Worm (Caenorhabditis elegans) whole organism, L4 larva: ENCODE data around the gene jun-1.
A peak's percentile ranks its signal among the peaks of the same experiment; 100 is the strongest.

Experiments
- F10B5.3 ChIP-seq: sonication (generic microtip); optimal IDR thresholded peaks from 2 replicates; lab custom pipeline; 2016; ENCODE audit warnings: mild to moderate bottlenecking, missing genetic modification characterization, missing compliant biosample characterization
- F44E2.7 ChIP-seq: fragments of 200-800 bp; sonication (Bioruptor generic); IDR thresholded peaks from 2 replicates; pipeline ENCODE4 v2.1.2; 2022; ENCODE audit warnings: missing genetic modification characterization, missing compliant biosample characterization
- R02D3.7 ChIP-seq: fragments of 150-350 bp; sonication (generic microtip); optimal IDR thresholded peaks from 3 replicates; lab custom pipeline; 2014; ENCODE audit warnings: missing biosample characterization, missing genetic modification characterization
- Y48G9A.11 ChIP-seq: fragments of 200-800 bp; sonication (Bioruptor generic); IDR thresholded peaks from 2 replicates; pipeline ENCODE4 v1.3.6; 2022; ENCODE audit warnings: missing genetic modification reagents, missing genetic modification characterization, missing compliant biosample characterization
- Y5F2A.4 ChIP-seq: fragments of 200-800 bp; sonication (Bioruptor generic); optimal IDR thresholded peaks from 2 replicates; lab custom pipeline; 2018; ENCODE audit warnings: mild to moderate bottlenecking, missing genetic modification characterization, missing compliant biosample characterization
- aha-1 ChIP-seq: fragments of 150-350 bp; peaks from one replicate; lab custom pipeline; 2014; ENCODE audit warnings: missing biosample characterization, missing genetic modification characterization
- cey-2 ChIP-seq: sonication (generic microtip); optimal IDR thresholded peaks from 3 replicates; lab custom pipeline; 2017; ENCODE audit warnings: missing genetic modification characterization, mild to moderate bottlenecking, missing compliant biosample characterization, antibody characterized with exemption, borderline replicate concordance; ENCODE audit not compliant: insufficient read depth
- daf-12 ChIP-seq: fragments of 150-350 bp; optimal IDR thresholded peaks from 2 replicates; lab custom pipeline; 2014; ENCODE audit warnings: missing biosample characterization, missing genetic modification reagents, missing genetic modification characterization
- daf-16 ChIP-seq, 3 experiments: sonication (generic microtip); optimal IDR thresholded peaks; 2 replicates each; lab custom pipeline; 2016 to 2017; ENCODE audit warnings: missing genetic modification characterization in 3 of 3, missing genetic modification reagents in 3 of 3, mild to moderate bottlenecking in 2 of 3, missing compliant biosample characterization in 2 of 3, missing biosample characterization in 1 of 3, moderate library complexity in 1 of 3
- dmd-6 ChIP-seq: fragments of 200-800 bp; sonication (Bioruptor generic); IDR thresholded peaks from 2 replicates; pipeline ENCODE4 v1.3.6; 2022; ENCODE audit warnings: missing genetic modification reagents, missing genetic modification characterization, missing compliant biosample characterization
- duxl-1 ChIP-seq: sonication (generic microtip); optimal IDR thresholded peaks from 2 replicates; lab custom pipeline; 2016; ENCODE audit warnings: mild to moderate bottlenecking, missing genetic modification characterization, moderate library complexity, missing compliant biosample characterization; ENCODE audit not compliant: poor library complexity
- dve-1 ChIP-seq: sonication (generic microtip); optimal IDR thresholded peaks from 2 replicates; lab custom pipeline; 2017; ENCODE audit warnings: antibody characterized with exemption, mild to moderate bottlenecking, missing genetic modification characterization, missing compliant biosample characterization; ENCODE audit not compliant: insufficient read depth
- egl-27 ChIP-seq: sonication (generic microtip); optimal IDR thresholded peaks from 3 replicates; lab custom pipeline; 2017; ENCODE audit warnings: missing biosample characterization, missing genetic modification reagents, missing genetic modification characterization
- hlh-11 ChIP-seq: fragments of 200-800 bp; sonication (Bioruptor generic); optimal IDR thresholded peaks from 2 replicates; lab custom pipeline; 2018; ENCODE audit warnings: mild to moderate bottlenecking, missing genetic modification characterization, missing compliant biosample characterization
- hlh-30 ChIP-seq: sonication (generic microtip); optimal IDR thresholded peaks from 2 replicates; lab custom pipeline; 2017; ENCODE audit warnings: antibody characterized with exemption, mild to moderate bottlenecking, missing genetic modification characterization, missing compliant biosample characterization; ENCODE audit not compliant: insufficient read depth
- lim-7 ChIP-seq: fragments of 200-800 bp; sonication (Bioruptor generic); IDR thresholded peaks from 2 replicates; pipeline ENCODE4 v1.3.6; 2022; ENCODE audit warnings: missing genetic modification characterization, missing compliant biosample characterization
- lin-39 ChIP-seq: fragments of 150-350 bp; optimal IDR thresholded peaks from 2 replicates; lab custom pipeline; 2014; ENCODE audit warnings: missing biosample characterization, missing genetic modification reagents, missing genetic modification characterization
- lir-3 ChIP-seq: sonication (generic microtip); optimal IDR thresholded peaks from 2 replicates; lab custom pipeline; 2016; ENCODE audit warnings: mild to moderate bottlenecking, missing genetic modification characterization, missing compliant biosample characterization
- mdl-1 ChIP-seq, 2 experiments: fragments of 150-350 bp in 1 of 2; sonication (generic microtip) in 1 of 2; optimal IDR thresholded peaks; 2 replicates each; lab custom pipeline; 2014 to 2017; ENCODE audit warnings: missing biosample characterization in 2 of 2, missing genetic modification characterization in 2 of 2
- mxl-3 ChIP-seq: fragments of 200-800 bp; sonication (Bioruptor generic); optimal IDR thresholded peaks from 2 replicates; lab custom pipeline; 2018; ENCODE audit warnings: mild to moderate bottlenecking, missing genetic modification characterization, missing compliant biosample characterization
- nhr-11 ChIP-seq: fragments of 150-350 bp; optimal IDR thresholded peaks from 2 replicates; lab custom pipeline; 2014; ENCODE audit warnings: missing biosample characterization, missing genetic modification characterization
- nhr-28 ChIP-seq: fragments of 150-350 bp; optimal IDR thresholded peaks from 2 replicates; lab custom pipeline; 2014; ENCODE audit warnings: missing biosample characterization, missing genetic modification characterization
- nhr-41 ChIP-seq: fragments of 200-800 bp; sonication (Bioruptor generic); IDR thresholded peaks from 2 replicates; pipeline ENCODE4 v1.3.6; 2022; ENCODE audit warnings: missing genetic modification reagents, missing genetic modification characterization, missing compliant biosample characterization
- nhr-6 ChIP-seq: fragments of 150-350 bp; optimal IDR thresholded peaks from 2 replicates; lab custom pipeline; 2014; ENCODE audit warnings: missing biosample characterization, missing genetic modification characterization
- pha-4 ChIP-seq, 2 experiments: fragments of 150-350 bp in 1 of 2; fragments of 200-800 bp in 1 of 2; sonication (Bioruptor generic) in 1 of 2; IDR thresholded peaks in 1 of 2; optimal IDR thresholded peaks in 1 of 2; 2 replicates each; pipeline versions ENCODE4 v1.3.6 to Lab custom; 2014 to 2022; ENCODE audit warnings: missing genetic modification characterization in 2 of 2, missing genetic modification reagents in 2 of 2, missing biosample characterization in 1 of 2, missing compliant biosample characterization in 1 of 2
- pqm-1 ChIP-seq: sonication (generic microtip); optimal IDR thresholded peaks from 2 replicates; lab custom pipeline; 2017; ENCODE audit warnings: missing biosample characterization, missing genetic modification characterization
- unc-39 ChIP-seq: sonication (generic microtip); optimal IDR thresholded peaks from 2 replicates; lab custom pipeline; 2017; ENCODE audit warnings: missing biosample characterization, missing genetic modification characterization
- unc-62 ChIP-seq, 3 experiments: fragments of 150-350 bp in 1 of 3; sonication (generic microtip); optimal IDR thresholded peaks in 2 of 3; peaks in 1 of 3; 1 replicate in 1 of 3; 2 replicates in 2 of 3; lab custom pipeline; 2014 to 2017; ENCODE audit warnings: missing biosample characterization in 3 of 3, missing genetic modification characterization in 3 of 3, missing genetic modification reagents in 3 of 3, missing genotype in 1 of 3
- zfp-2 ChIP-seq: sonication (generic microtip); optimal IDR thresholded peaks from 2 replicates; lab custom pipeline; 2016; ENCODE audit warnings: mild to moderate bottlenecking, missing genetic modification characterization, missing compliant biosample characterization
- ztf-7 ChIP-seq: fragments of 150-350 bp; optimal IDR thresholded peaks from 2 replicates; lab custom pipeline; 2014; ENCODE audit warnings: missing biosample characterization, missing genetic modification characterization

jun-1 gene

ce11 chrII:9072769-9073168, 40.2 kb upstream of the jun-1 start:
- TF ChIP-seq lir-3 (tag; lab: Kevin White, UChicago) (no peak), unc-62 (GFP tag; optimal IDR thresholded peaks at IDR 0.05 in 1 of 2; lab: Kevin White, UChicago) (peak in 1 of 2 experiments; percentile 52), unc-62 (tag; optimal IDR thresholded peaks at IDR 0.05; lab: Kevin White, UChicago) (no peak), unc-39 (tag; lab: Kevin White, UChicago) (no peak), F10B5.3 (tag; lab: Kevin White, UChicago) (no peak), dve-1 (tag; lab: Kevin White, UChicago) (no peak), F44E2.7 (GFP tag; lab: Robert Waterston, UW) (no peak)

- no peak for TF ChIP-seq pha-4 (GFP tag; IDR thresholded peaks at IDR 0.05; lab: Robert Waterston, UW)
- no peak for TF ChIP-seq pha-4 (tag; optimal IDR thresholded peaks at IDR 0.05; lab: Kevin White, UChicago)
- TF ChIP-seq unc-62 (GFP tag; optimal IDR thresholded peaks at IDR 0.05 in 1 of 2; lab: Kevin White, UChicago) = peak in 1 of 2 experiments; percentile 97
- TF ChIP-seq unc-62 (tag; optimal IDR thresholded peaks at IDR 0.05; lab: Kevin White, UChicago) = no peak
- TF ChIP-seq, all 104 proteins: peak for 1
Observed at ce11 chrII:9074492-9074891, 38.5 kb upstream of the jun-1 start.

- no peak for TF ChIP-seq Y48G9A.11
- TF ChIP-seq aha-1 (tag; lab: Kevin White, UChicago) = peak; percentile 92
- TF ChIP-seq Y5F2A.4 = no peak
- TF ChIP-seq nhr-6 (tag; lab: Kevin White, UChicago) = no peak
- peak; percentile 35 for TF ChIP-seq dmd-6 (GFP tag; lab: Robert Waterston, UW)
- TF ChIP-seq mxl-3 = peak; percentile 73
- no peak for TF ChIP-seq egl-27 (tag; lab: Kevin White, UChicago)
- TF ChIP-seq hlh-30 (tag; lab: Kevin White, UChicago) = peak; percentile 53
- no peak for TF ChIP-seq R02D3.7 (tag; lab: Kevin White, UChicago)
- TF ChIP-seq lin-39 (tag; lab: Kevin White, UChicago) = no peak
- TF ChIP-seq pqm-1 (tag; lab: Kevin White, UChicago) = peak; percentile 57
- TF ChIP-seq zfp-2 (tag; lab: Kevin White, UChicago) = no peak
- TF ChIP-seq mdl-1 (tag; optimal IDR thresholded peaks at IDR 0.05; lab: Kevin White, UChicago) = peak in 1 of 2 experiments; percentile 9
- TF ChIP-seq lim-7 = no peak
- TF ChIP-seq nhr-28 (tag; lab: Kevin White, UChicago) = peak; percentile 13
- TF ChIP-seq duxl-1 (tag; lab: Kevin White, UChicago) = no peak
Observed at ce11 chrII:9076098-9076879, 36.7 kb upstream of the jun-1 start.

- TF ChIP-seq daf-16 (GFP tag; optimal IDR thresholded peaks at IDR 0.05; lab: Kevin White, UChicago) (peak in 1 of 2 experiments; percentile 91), daf-16 (tag; optimal IDR thresholded peaks at IDR 0.05; lab: Kevin White, UChicago) (no peak), unc-62 (GFP tag; optimal IDR thresholded peaks at IDR 0.05 in 1 of 2; lab: Kevin White, UChicago) (peak in 1 of 2 experiments; percentile 97), unc-62 (tag; optimal IDR thresholded peaks at IDR 0.05; lab: Kevin White, UChicago) (no peak), daf-12 (tag; lab: Kevin White, UChicago) (no peak), hlh-11 (tag; lab: Kevin White, UChicago) (peak; percentile 67), nhr-11 (peak; percentile 24)
- TF ChIP-seq, all 104 proteins: peak for 4
Observed at ce11 chrII:9078351-9078750, 34.6 kb upstream of the jun-1 start.

ce11 chrII:9083093-9083492, 29.9 kb upstream of the jun-1 start, which contains the start of gene sysm-1:
Gene sysm-1, minus strand, starts transcription at chrII:9083193.
- TF ChIP-seq nhr-41 (GFP tag; lab: Robert Waterston, UW) = no peak
- no peak for TF ChIP-seq cey-2 (tag; lab: Kevin White, UChicago)
- TF ChIP-seq dmd-6 (GFP tag; lab: Robert Waterston, UW) = peak; percentile 27; the same call in 1 of the 2 replicates
- TF ChIP-seq ztf-7 (tag; lab: Kevin White, UChicago) = no peak
